Worm (Caenorhabditis elegans) whole organism, mixed stage, embryonic: ENCODE measurements around the gene ZK863.8.

Experiments
- M03D4.4 ChIP-seq: sonication (generic microtip); optimal IDR thresholded peaks from 2 replicates; lab custom pipeline; 2017; ENCODE audit warnings: mild to moderate bottlenecking, missing genetic modification characterization, missing compliant biosample characterization
- lsy-2 ChIP-seq: fragments of 150-350 bp; optimal IDR thresholded peaks from 2 replicates; lab custom pipeline; 2014; ENCODE audit warnings: missing biosample characterization, missing genetic modification characterization
- mep-1 ChIP-seq: fragments of 150-350 bp; optimal IDR thresholded peaks from 2 replicates; lab custom pipeline; 2017; ENCODE audit warnings: missing biosample characterization, missing genetic modification reagents, missing genetic modification characterization, inconsistent platforms
- nhr-237 ChIP-seq: fragments of 150-350 bp; optimal IDR thresholded peaks from 2 replicates; lab custom pipeline; 2014; ENCODE audit warnings: missing biosample characterization, missing genetic modification characterization
- nhr-76 ChIP-seq: sonication (generic microtip); optimal IDR thresholded peaks from 2 replicates; lab custom pipeline; 2017; ENCODE audit warnings: missing biosample characterization, missing genetic modification characterization
- snpc-4 ChIP-seq: fragments of 150-350 bp; optimal IDR thresholded peaks from 2 replicates; lab custom pipeline; 2014; ENCODE audit warnings: missing biosample characterization, missing genetic modification characterization
- unc-39 ChIP-seq: fragments of 150-350 bp; optimal IDR thresholded peaks from 2 replicates; lab custom pipeline; 2014; ENCODE audit warnings: missing biosample characterization, missing genetic modification characterization
- unc-62 ChIP-seq: fragments of 150-350 bp; optimal IDR thresholded peaks from 2 replicates; lab custom pipeline; 2014; ENCODE audit warnings: missing biosample characterization, missing genetic modification reagents, missing genetic modification characterization

DNA sequence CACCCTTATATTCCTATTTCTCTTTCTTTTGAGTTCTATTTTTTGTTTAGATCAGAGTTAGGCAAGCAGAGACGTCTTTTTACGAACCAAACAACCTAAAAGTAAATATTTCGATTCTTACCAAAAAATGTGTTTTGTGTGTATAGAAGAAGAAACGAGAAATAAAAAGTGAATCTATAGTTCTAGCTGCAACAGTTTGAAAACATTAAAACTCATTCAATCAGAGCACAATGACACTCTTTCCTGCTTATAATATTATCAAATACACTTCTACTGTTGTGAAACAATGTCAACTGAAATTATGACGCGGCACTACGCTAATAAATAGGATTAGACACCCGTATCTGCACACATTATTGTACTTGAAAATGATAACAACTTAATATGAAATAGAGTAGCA lies 8.5 kb upstream of the ZK863.8 start, which contains the start of gene ZK836.3:
- TF ChIP-seq nhr-237 (tag; lab: Kevin White, UChicago) (no peak), M03D4.4 (no peak), mep-1 (tag; lab: Kevin White, UChicago) (no peak), unc-62 (GFP tag; lab: Kevin White, UChicago) (no peak), lsy-2 (tag; lab: Kevin White, UChicago) (no peak), nhr-76 (tag; lab: Kevin White, UChicago) (no peak), snpc-4 (tag; lab: Kevin White, UChicago) (no peak), unc-39 (tag; lab: Kevin White, UChicago) (no peak)
